Comparison of ENCODE assay signal across 2 fruit fly cellular contexts in genomic region chrX:19106842-19107557, dm6.
TF ChIP-seq lines count a peak whose summit lies in the region.

No protein-coding gene starts in this region.

TF ChIP-seq in whole organism, embryonic, 481 proteins besides CTCF, POLR2A, EP300 and RAD21 (continued from another document and continues in another):
- TF ChIP-seq ind (GFP tag; optimal IDR thresholded peaks at IDR 0.05; lab: Kevin White, UChicago) (peak; percentile 13), CG6272 (GFP tag; IDR thresholded peaks at IDR 0.05; lab: Robert Waterston, UW) (no peak), sc (optimal IDR thresholded peaks at IDR 0.05; lab: Kevin White, UChicago) (no peak), sc (GFP tag; optimal IDR thresholded peaks at IDR 0.05; lab: Kevin White, UChicago) (no peak), fd64A (GFP tag; optimal IDR thresholded peaks at IDR 0.05; lab: Kevin White, UChicago) (no peak), Sry-β (GFP tag; optimal IDR thresholded peaks at IDR 0.05; lab: Kevin White, UChicago) (no peak), dmrt11E (tag; optimal IDR thresholded peaks at IDR 0.05; lab: Kevin White, UChicago) (no peak), chn (GFP tag; optimal IDR thresholded peaks at IDR 0.05; lab: Kevin White, UChicago) (peak; percentile 18), Jarid2 (GFP tag; optimal IDR thresholded peaks at IDR 0.05; lab: Kevin White, UChicago) (peak; percentile 14), CG10462 (GFP tag; optimal IDR thresholded peaks at IDR 0.05; lab: Kevin White, UChicago) (no peak), sens (GFP tag; lab: Kevin White, UChicago) (peak; percentile 62), tup (GFP tag; optimal IDR thresholded peaks at IDR 0.05; lab: Kevin White, UChicago) (no peak), twi (tag; optimal IDR thresholded peaks at IDR 0.05; lab: Kevin White, UChicago) (no peak), Dek (tag; optimal IDR thresholded peaks at IDR 0.05; lab: Kevin White, UChicago) (no peak), salm (tag; optimal IDR thresholded peaks at IDR 0.05; lab: Kevin White, UChicago) (no peak), ems (GFP tag; optimal IDR thresholded peaks at IDR 0.05; lab: Kevin White, UChicago) (no peak), z (GFP tag; IDR thresholded peaks at IDR 0.05; lab: Robert Waterston, UW) (no peak), ase (GFP tag; IDR thresholded peaks at IDR 0.05; lab: Robert Waterston, UW) (no peak), Scr (GFP tag; IDR thresholded peaks at IDR 0.05; lab: Robert Waterston, UW; ENCODE audit: partially characterized antibody) (no peak), Camta (GFP tag; optimal IDR thresholded peaks at IDR 0.05; lab: Kevin White, UChicago) (no peak), Eip74EF (GFP tag; optimal IDR thresholded peaks at IDR 0.05; lab: Kevin White, UChicago) (peak in 1 of 2 experiments; percentile 49), CG11695 (GFP tag; IDR thresholded peaks at IDR 0.05; lab: Robert Waterston, UW) (no peak), CG17612 (GFP tag; IDR thresholded peaks at IDR 0.05; lab: Robert Waterston, UW) (no peak), sim (GFP tag; IDR thresholded peaks at IDR 0.05; lab: Robert Waterston, UW) (no peak), Ravus (GFP tag; IDR thresholded peaks at IDR 0.05; lab: Robert Waterston, UW) (no peak), Adf1 (GFP tag; IDR thresholded peaks at IDR 0.05; lab: Robert Waterston, UW) (no peak), lola (GFP tag; optimal IDR thresholded peaks at IDR 0.05; lab: Kevin White, UChicago) (peak in 1 of 3 experiments; percentile 0), luna (GFP tag; optimal IDR thresholded peaks at IDR 0.05; lab: Kevin White, UChicago) (no peak), CG8290 (GFP tag; optimal IDR thresholded peaks at IDR 0.05; lab: Kevin White, UChicago) (no peak), CG8290 (tag; optimal IDR thresholded peaks at IDR 0.05; lab: Kevin White, UChicago) (peak in 1 of 2 experiments; percentile 24), stwl (tag; optimal IDR thresholded peaks at IDR 0.05; lab: Kevin White, UChicago) (no peak), CG2202 (tag; optimal IDR thresholded peaks at IDR 0.05; lab: Kevin White, UChicago) (no peak), ken (GFP tag; IDR thresholded peaks at IDR 0.05; lab: Robert Waterston, UW) (no peak), CG1529 (GFP tag; optimal IDR thresholded peaks at IDR 0.05; lab: Kevin White, UChicago) (no peak), nau (GFP tag; optimal IDR thresholded peaks at IDR 0.05; lab: Kevin White, UChicago) (no peak), jumu (GFP tag; optimal IDR thresholded peaks at IDR 0.05; lab: Kevin White, UChicago) (no peak), CG11696 (GFP tag; IDR thresholded peaks at IDR 0.05; lab: Robert Waterston, UW) (no peak), Ssrp (tag; optimal IDR thresholded peaks at IDR 0.05; lab: Kevin White, UChicago) (peak; percentile 20), CG10654 (GFP tag; optimal IDR thresholded peaks at IDR 0.05; lab: Kevin White, UChicago) (no peak), CG34422 (GFP tag; IDR thresholded peaks at IDR 0.05; lab: Robert Waterston, UW) (no peak), CG11398 (GFP tag; optimal IDR thresholded peaks at IDR 0.05; lab: Kevin White, UChicago) (no peak), chm (GFP tag; IDR thresholded peaks at IDR 0.05; lab: Robert Waterston, UW) (no peak), ci (GFP tag; IDR thresholded peaks at IDR 0.05; lab: Robert Waterston, UW) (0 out of 3 replicates have a peak, but pooled peaks have one; percentile 53), Bdp1 (GFP tag; optimal IDR thresholded peaks at IDR 0.05; lab: Kevin White, UChicago) (no peak), GATAe (GFP tag; conservative IDR thresholded peaks at IDR 0.05; lab: Robert Waterston, UW) (no peak), ewg (GFP tag; optimal IDR thresholded peaks at IDR 0.05; lab: Kevin White, UChicago) (peak; percentile 10), CG10274 (GFP tag; optimal IDR thresholded peaks at IDR 0.05; lab: Kevin White, UChicago) (peak; percentile 10), Nf-YB (GFP tag; optimal IDR thresholded peaks at IDR 0.05; lab: Kevin White, UChicago) (no peak), corto (GFP tag; optimal IDR thresholded peaks at IDR 0.05; lab: Kevin White, UChicago) (no peak), CG30403 (GFP tag; optimal IDR thresholded peaks at IDR 0.05; lab: Kevin White, UChicago) (peak; percentile 52), CG6175 (GFP tag; IDR thresholded peaks at IDR 0.05; lab: Robert Waterston, UW) (no peak), E2f1 (GFP tag; IDR thresholded peaks at IDR 0.05; lab: Robert Waterston, UW) (peak; percentile 32; the same call in 1 of the 2 replicates), CG14710 (tag; optimal IDR thresholded peaks at IDR 0.05; lab: Kevin White, UChicago) (peak; percentile 19), CG10959 (GFP tag; IDR thresholded peaks at IDR 0.05; lab: Robert Waterston, UW) (no peak), pfk (GFP tag; optimal IDR thresholded peaks at IDR 0.05; lab: Kevin White, UChicago) (no peak), mirr (GFP tag; optimal IDR thresholded peaks at IDR 0.05; lab: Kevin White, UChicago) (no peak), tio (GFP tag; optimal IDR thresholded peaks at IDR 0.05; lab: Kevin White, UChicago) (peak; percentile 30), CG7357 (GFP tag; IDR thresholded peaks at IDR 0.05; lab: Robert Waterston, UW) (0 out of 3 replicates have a peak, but pooled peaks have one; percentile 22), ranshi (GFP tag; IDR thresholded peaks at IDR 0.05; lab: Robert Waterston, UW) (no peak), disco-r (GFP tag; optimal IDR thresholded peaks at IDR 0.05; lab: Kevin White, UChicago) (no peak), chinmo (GFP tag; IDR thresholded peaks at IDR 0.05; lab: Robert Waterston, UW; ENCODE audit: partially characterized antibody) (no peak), CG12071 (GFP tag; optimal IDR thresholded peaks at IDR 0.05; lab: Kevin White, UChicago) (no peak), pb (GFP tag; optimal IDR thresholded peaks at IDR 0.05; lab: Kevin White, UChicago) (no peak), CG12236 (GFP tag; optimal IDR thresholded peaks at IDR 0.05; lab: Kevin White, UChicago) (no peak), MBD-R2 (GFP tag; IDR thresholded peaks at IDR 0.05; lab: Robert Waterston, UW) (no peak), CG9797 (GFP tag; optimal IDR thresholded peaks at IDR 0.05; lab: Kevin White, UChicago) (no peak), exex (tag; optimal IDR thresholded peaks at IDR 0.05; lab: Kevin White, UChicago) (no peak), Hand (GFP tag; optimal IDR thresholded peaks at IDR 0.05; lab: Kevin White, UChicago) (peak; percentile 5), CG6791 (GFP tag; IDR thresholded peaks at IDR 0.05; lab: Robert Waterston, UW; ENCODE audit: partially characterized antibody) (no peak)

TF ChIP-seq in whole organism, prepupa, 60 proteins besides CTCF, POLR2A, EP300 and RAD21 (continued from another document):
- peak; percentile 17 for TF ChIP-seq Ets96B (tag; optimal IDR thresholded peaks at IDR 0.05; lab: Kevin White, UChicago)
- no peak for TF ChIP-seq Hr38 (GFP tag; optimal IDR thresholded peaks at IDR 0.05; lab: Kevin White, UChicago)
- TF ChIP-seq CG1621 (tag; optimal IDR thresholded peaks at IDR 0.05; lab: Kevin White, UChicago) = no peak
- TF ChIP-seq CG4318 (GFP tag; optimal IDR thresholded peaks at IDR 0.05; lab: Kevin White, UChicago) = peak; percentile 49
- peak; percentile 18 for TF ChIP-seq pdm3 (GFP tag; optimal IDR thresholded peaks at IDR 0.05; lab: Kevin White, UChicago)
- TF ChIP-seq CG32006 (GFP tag; optimal IDR thresholded peaks at IDR 0.05; lab: Kevin White, UChicago) = peak; percentile 73
- TF ChIP-seq topi (GFP tag; optimal IDR thresholded peaks at IDR 0.05; lab: Kevin White, UChicago) = no peak
- peak; percentile 62; the same call in 2 of the 3 replicates for TF ChIP-seq CG8119 (GFP tag; IDR thresholded peaks at IDR 0.05; lab: Robert Waterston, UW)
- TF ChIP-seq CG10631 (GFP tag; optimal IDR thresholded peaks at IDR 0.05; lab: Kevin White, UChicago) = peak; percentile 36
- TF ChIP-seq CG10669 (GFP tag; optimal IDR thresholded peaks at IDR 0.05; lab: Kevin White, UChicago) = peak; percentile 16
- TF ChIP-seq CG6808 (GFP tag; optimal IDR thresholded peaks at IDR 0.05; lab: Kevin White, UChicago) = peak; percentile 6
- TF ChIP-seq CG15336 (GFP tag; IDR thresholded peaks at IDR 0.05; lab: Robert Waterston, UW) = peak; percentile 44
- TF ChIP-seq achi (GFP tag; optimal IDR thresholded peaks at IDR 0.05; lab: Kevin White, UChicago) = peak; percentile 18
